Fruit fly (Drosophila melanogaster) whole organism, embryonic: ENCODE measurements around the gene ND-B18.
A peak's percentile ranks its signal among the peaks of the same experiment; 100 is the strongest.

Source experiments
- Atf6 ChIP-seq: fragments of 200-800 bp; sonication (Bioruptor generic); IDR thresholded peaks from 2 replicates; pipeline ENCODE4 v1.3.6; 2022; ENCODE audit warnings: missing biosample characterization, missing genetic modification characterization
- Blimp-1 ChIP-seq: fragments of 200-800 bp; sonication (Bioruptor generic); optimal IDR thresholded peaks from 3 replicates; lab custom pipeline; 2018; ENCODE audit warnings: missing biosample characterization, missing genetic modification characterization, mild to moderate bottlenecking, moderate library complexity, missing genetic modification reagents
- CG10565 ChIP-seq: fragments of 200-800 bp; sonication (Bioruptor generic); optimal IDR thresholded peaks from 3 replicates; lab custom pipeline; 2016; ENCODE audit warnings: missing biosample characterization, mild to moderate bottlenecking, missing genetic modification characterization
- CG11723 ChIP-seq: fragments of 200-800 bp; sonication (Bioruptor generic); optimal IDR thresholded peaks from 2 replicates; lab custom pipeline; 2017; ENCODE audit warnings: missing biosample characterization, mild to moderate bottlenecking, missing genetic modification characterization
- CG12104 ChIP-seq: fragments of 200-800 bp; sonication (Bioruptor generic); optimal IDR thresholded peaks from 3 replicates; lab custom pipeline; 2016; ENCODE audit warnings: missing biosample characterization, missing genetic modification characterization
- CG12769 ChIP-seq: fragments of 200-800 bp; sonication (Bioruptor generic); optimal IDR thresholded peaks from 2 replicates; lab custom pipeline; 2019; ENCODE audit warnings: missing biosample characterization, mild to moderate bottlenecking, missing genetic modification characterization, moderate library complexity
- CG13424 ChIP-seq: fragments of 200-800 bp; sonication (Bioruptor generic); optimal IDR thresholded peaks from 2 replicates; lab custom pipeline; 2019; ENCODE audit warnings: missing biosample characterization, mild to moderate bottlenecking, missing genetic modification characterization, moderate library complexity
- CG13775 ChIP-seq: fragments of 200-800 bp; sonication (Bioruptor generic); optimal IDR thresholded peaks from 3 replicates; lab custom pipeline; 2017; ENCODE audit warnings: missing biosample characterization, mild to moderate bottlenecking, missing genetic modification characterization
- CG14050 ChIP-seq: fragments of 200-800 bp; sonication (Bioruptor generic); IDR thresholded peaks from 3 replicates; pipeline ENCODE4 v1.3.6; 2022; ENCODE audit warnings: missing biosample characterization, missing genetic modification characterization
- CG15011 ChIP-seq: fragments of 200-800 bp; sonication (Bioruptor generic); optimal IDR thresholded peaks from 3 replicates; lab custom pipeline; 2018; ENCODE audit warnings: missing biosample characterization, mild to moderate bottlenecking, missing genetic modification characterization
- CG1647 ChIP-seq: fragments of 200-800 bp; sonication (Bioruptor generic); optimal IDR thresholded peaks from 3 replicates; lab custom pipeline; 2016; ENCODE audit warnings: missing biosample characterization, missing genetic modification characterization
- CG16815 ChIP-seq: fragments of 200-800 bp; sonication (Bioruptor generic); optimal IDR thresholded peaks from 3 replicates; lab custom pipeline; 2017; ENCODE audit warnings: missing biosample characterization, mild to moderate bottlenecking, missing genetic modification characterization
- CG17361 ChIP-seq: fragments of 200-800 bp; sonication (Bioruptor generic); IDR thresholded peaks from 3 replicates; pipeline ENCODE4 v1.3.6; 2022; ENCODE audit warnings: missing biosample characterization, missing genetic modification characterization
- CG18619 ChIP-seq: fragments of 200-800 bp; sonication (Bioruptor generic); optimal IDR thresholded peaks from 3 replicates; lab custom pipeline; 2017; ENCODE audit warnings: missing biosample characterization, mild to moderate bottlenecking, missing genetic modification characterization
- CG3847 ChIP-seq: fragments of 200-800 bp; sonication (Bioruptor generic); IDR thresholded peaks from 2 replicates; pipeline ENCODE4 v1.3.6; 2022; ENCODE audit warnings: missing biosample characterization, missing genetic modification characterization
- CG7987 ChIP-seq: fragments of 200-800 bp; sonication (Bioruptor generic); optimal IDR thresholded peaks from 2 replicates; lab custom pipeline; 2018; ENCODE audit warnings: missing biosample characterization, mild to moderate bottlenecking, missing genetic modification characterization, moderate library complexity
- CG9215 ChIP-seq: fragments of 200-800 bp; sonication (Bioruptor generic); IDR thresholded peaks from 2 replicates; pipeline ENCODE4 v1.3.6; 2022; ENCODE audit warnings: missing biosample characterization, missing genetic modification characterization
- Deaf1 ChIP-seq: fragments of 200-800 bp; optimal IDR thresholded peaks from 3 replicates; lab custom pipeline; 2019; ENCODE audit warnings: missing biosample characterization, mild to moderate bottlenecking, missing genetic modification characterization, moderate library complexity
- Ets65A ChIP-seq: fragments of 200-800 bp; sonication (Bioruptor generic); peaks from one replicate; lab custom pipeline; 2016; ENCODE audit warnings: missing biosample characterization, missing genetic modification characterization
- HmgZ ChIP-seq: fragments of 200-800 bp; sonication (Bioruptor generic); optimal IDR thresholded peaks from 2 replicates; lab custom pipeline; 2018; ENCODE audit warnings: missing biosample characterization, mild to moderate bottlenecking, missing genetic modification characterization
- Med ChIP-seq: fragments of 200-800 bp; sonication (Bioruptor generic); peaks from one replicate; lab custom pipeline; 2016; ENCODE audit warnings: missing biosample characterization, missing genetic modification characterization, mild to moderate bottlenecking, inconsistent platforms, moderate library complexity
- Mes4 ChIP-seq: fragments of 200-800 bp; sonication (Bioruptor generic); optimal IDR thresholded peaks from 2 replicates; lab custom pipeline; 2016; ENCODE audit warnings: missing biosample characterization, missing genetic modification characterization
- Opbp ChIP-seq: fragments of 200-800 bp; sonication (Bioruptor generic); IDR thresholded peaks from 3 replicates; pipeline ENCODE4 v1.3.6; 2022; ENCODE audit warnings: missing biosample characterization, missing genetic modification characterization; ENCODE audit not compliant: partially characterized antibody
- Pdp1 ChIP-seq, 2 experiments: fragments of 200-800 bp; sonication (Bioruptor generic); optimal IDR thresholded peaks; 3 replicates each; lab custom pipeline; 2016; ENCODE audit warnings: missing biosample characterization in 2 of 2, missing genetic modification characterization in 2 of 2, mild to moderate bottlenecking in 1 of 2, moderate library complexity in 1 of 2
- Sry-δ ChIP-seq: fragments of 200-800 bp; sonication (Bioruptor generic); optimal IDR thresholded peaks from 2 replicates; lab custom pipeline; 2016; ENCODE audit warnings: missing biosample characterization, missing genetic modification characterization
- ab ChIP-seq: fragments of 200-800 bp; sonication (Bioruptor generic); optimal IDR thresholded peaks from 2 replicates; lab custom pipeline; 2016; ENCODE audit warnings: missing biosample characterization, missing genetic modification characterization
- abd-A ChIP-seq: fragments of 200-800 bp; sonication (Bioruptor generic); optimal IDR thresholded peaks from 3 replicates; lab custom pipeline; 2019; ENCODE audit warnings: missing biosample characterization, mild to moderate bottlenecking, missing genetic modification characterization, moderate library complexity
- br ChIP-seq: fragments of >200 bp; optimal IDR thresholded peaks from 2 replicates; lab custom pipeline; 2017
- chinmo ChIP-seq: fragments of 200-800 bp; sonication (Bioruptor generic); IDR thresholded peaks from 4 replicates; pipeline ENCODE4 v1.3.6; 2022; ENCODE audit warnings: missing biosample characterization, missing genetic modification characterization; ENCODE audit not compliant: partially characterized antibody
- chn ChIP-seq: fragments of 200-800 bp; sonication (Bioruptor generic); optimal IDR thresholded peaks from 2 replicates; lab custom pipeline; 2016; ENCODE audit warnings: missing biosample characterization, missing genetic modification characterization
- ci ChIP-seq: fragments of 200-800 bp; sonication (Bioruptor generic); IDR thresholded peaks from 3 replicates; pipeline ENCODE4 v1.3.6; 2022; ENCODE audit warnings: missing biosample characterization, missing genetic modification characterization
- croc ChIP-seq: fragments of 200-800 bp; sonication (Bioruptor generic); conservative IDR thresholded peaks from 3 replicates; pipeline ENCODE4 v1.3.6; 2022; ENCODE audit warnings: missing biosample characterization, missing genetic modification characterization
- gce ChIP-seq: fragments of 200-800 bp; sonication (Bioruptor generic); IDR thresholded peaks from 3 replicates; pipeline ENCODE4 v1.3.6; 2022; ENCODE audit warnings: missing biosample characterization, missing genetic modification characterization
- gsb ChIP-seq: fragments of 200-800 bp; sonication (Bioruptor generic); IDR thresholded peaks from 2 replicates; pipeline ENCODE4 v1.3.6; 2022; ENCODE audit warnings: missing biosample characterization, missing genetic modification characterization
- gsb-n ChIP-seq: fragments of 200-800 bp; sonication (Bioruptor generic); optimal IDR thresholded peaks from 3 replicates; lab custom pipeline; 2018; ENCODE audit warnings: missing biosample characterization, mild to moderate bottlenecking, missing genetic modification characterization
- her ChIP-seq: fragments of 200-800 bp; sonication (Bioruptor generic); optimal IDR thresholded peaks from 2 replicates; lab custom pipeline; 2016; ENCODE audit warnings: missing biosample characterization, missing genetic modification characterization
- p53 ChIP-seq: fragments of 200-800 bp; sonication (Bioruptor generic); optimal IDR thresholded peaks from 2 replicates; lab custom pipeline; 2016; ENCODE audit warnings: missing biosample characterization, missing genetic modification characterization
- peb ChIP-seq: fragments of 200-800 bp; sonication (Bioruptor generic); IDR thresholded peaks from 2 replicates; pipeline ENCODE4 v1.3.6; 2022; ENCODE audit warnings: missing biosample characterization, missing genetic modification characterization
- pzg ChIP-seq: fragments of 200-800 bp; sonication (Bioruptor generic); optimal IDR thresholded peaks from 3 replicates; lab custom pipeline; 2018; ENCODE audit warnings: missing biosample characterization, mild to moderate bottlenecking, missing genetic modification characterization, moderate library complexity
- row ChIP-seq: fragments of 200-800 bp; sonication (Bioruptor generic); IDR thresholded peaks from 3 replicates; pipeline ENCODE4 v1.3.6; 2022; ENCODE audit warnings: missing biosample characterization, missing genetic modification characterization
- sd ChIP-seq: fragments of 200-800 bp; sonication (Bioruptor generic); optimal IDR thresholded peaks from 3 replicates; lab custom pipeline; 2018; ENCODE audit warnings: missing biosample characterization, mild to moderate bottlenecking, missing genetic modification characterization, moderate library complexity
- sens ChIP-seq: fragments of 200-800 bp; sonication (Bioruptor generic); peaks from one replicate; lab custom pipeline; 2016; ENCODE audit warnings: missing biosample characterization, missing genetic modification characterization

Gene ND-B18

dm6 chrX:15080780-15081402 is 17.4 kb downstream of the ND-B18 start, which contains the start of gene CG33177 (continued):
- TF ChIP-seq abd-A (tag; lab: Kevin White, UChicago) (peak; percentile 30), CG10565 (GFP tag; lab: Kevin White, UChicago) (no peak), CG1647 (GFP tag; lab: Kevin White, UChicago) (no peak), ab (GFP tag; lab: Kevin White, UChicago) (no peak), br (lab: Kevin White, UChicago) (no peak), her (GFP tag; lab: Kevin White, UChicago) (no peak), HmgZ (peak; percentile 28), CG12104 (GFP tag; lab: Kevin White, UChicago) (no peak), Blimp-1 (GFP tag; lab: Kevin White, UChicago) (no peak), Sry-δ (peak; percentile 24), p53 (GFP tag; lab: Kevin White, UChicago) (no peak), CG17361 (GFP tag; lab: Robert Waterston, UW) (no peak), croc (GFP tag; lab: Robert Waterston, UW) (no peak), CG3847 (GFP tag; lab: Robert Waterston, UW) (no peak), CG16815 (GFP tag; lab: Kevin White, UChicago) (no peak), CG13424 (tag; lab: Kevin White, UChicago) (peak; percentile 21), Opbp (GFP tag; lab: Robert Waterston, UW) (no peak; the same call in 2 of the 3 replicates), Mes4 (peak; percentile 5), gsb (GFP tag; lab: Robert Waterston, UW) (no peak), CG13775 (GFP tag; lab: Kevin White, UChicago) (no peak), CG11723 (GFP tag; lab: Kevin White, UChicago) (no peak), CG14050 (no peak), CG12769 (tag; lab: Kevin White, UChicago) (peak; percentile 9), sens (GFP tag; lab: Kevin White, UChicago) (peak; percentile 79), chn (GFP tag; lab: Kevin White, UChicago) (no peak), CG18619 (GFP tag; lab: Kevin White, UChicago) (peak; percentile 16), gsb-n (tag; lab: Kevin White, UChicago) (no peak), pzg (GFP tag; lab: Kevin White, UChicago) (peak; percentile 3), Ets65A (GFP tag; lab: Kevin White, UChicago) (peak; percentile 37), gce (no peak), peb (GFP tag; lab: Robert Waterston, UW) (no peak), CG7987 (peak; percentile 97), CG15011 (GFP tag; lab: Kevin White, UChicago) (no peak), Pdp1 (GFP tag; optimal IDR thresholded peaks at IDR 0.05; lab: Kevin White, UChicago) (peak; percentile 10 to 84)

- TF ChIP-seq row (GFP tag; lab: Robert Waterston, UW): no peak; the same call in 2 of the 3 replicates
- 0 out of 3 replicates have a peak, but pooled peaks have one; percentile 6 for TF ChIP-seq ci (GFP tag; lab: Robert Waterston, UW)
- TF ChIP-seq Med (GFP tag; lab: Kevin White, UChicago): peak; percentile 61
- TF ChIP-seq chinmo (GFP tag; lab: Robert Waterston, UW): peak; percentile 80; the same call in 3 of the 4 replicates
- 0 out of 2 replicates have a peak, but pooled peaks have one; percentile 20 for TF ChIP-seq Atf6
- TF ChIP-seq Deaf1 (tag; lab: Kevin White, UChicago): peak; percentile 17
- TF ChIP-seq CG9215 (GFP tag; lab: Robert Waterston, UW): no peak
- TF ChIP-seq sd: peak; percentile 49
Observed at dm6 chrX:15082681-15083080, 19.1 kb downstream of the ND-B18 start, which contains the start of gene CG33178. CG33178 (plus strand) TSS chrX:15082827.
